Worm (Caenorhabditis elegans) whole organism, early embryonic: Measurements from ENCODE around the gene col-166.

Experiments used
- ama-1 ChIP-seq: fragments of 150-350 bp; optimal IDR thresholded peaks from 2 replicates; lab custom pipeline; 2014
- ceh-13 ChIP-seq: fragments of 200-800 bp; sonication (Bioruptor generic); optimal IDR thresholded peaks from 2 replicates; lab custom pipeline; 2018; ENCODE audit warnings: mild to moderate bottlenecking, missing genetic modification characterization, missing compliant biosample characterization
- ceh-36 ChIP-seq: sonication (generic microtip); optimal IDR thresholded peaks from 2 replicates; lab custom pipeline; 2016; ENCODE audit warnings: missing genetic modification characterization, inconsistent platforms, missing compliant biosample characterization
- flt-1 ChIP-seq: fragments of 200-800 bp; sonication (Bioruptor generic); IDR thresholded peaks from 2 replicates; pipeline ENCODE4 v1.3.6; 2022; ENCODE audit warnings: missing genetic modification characterization, missing compliant biosample characterization

DNA sequence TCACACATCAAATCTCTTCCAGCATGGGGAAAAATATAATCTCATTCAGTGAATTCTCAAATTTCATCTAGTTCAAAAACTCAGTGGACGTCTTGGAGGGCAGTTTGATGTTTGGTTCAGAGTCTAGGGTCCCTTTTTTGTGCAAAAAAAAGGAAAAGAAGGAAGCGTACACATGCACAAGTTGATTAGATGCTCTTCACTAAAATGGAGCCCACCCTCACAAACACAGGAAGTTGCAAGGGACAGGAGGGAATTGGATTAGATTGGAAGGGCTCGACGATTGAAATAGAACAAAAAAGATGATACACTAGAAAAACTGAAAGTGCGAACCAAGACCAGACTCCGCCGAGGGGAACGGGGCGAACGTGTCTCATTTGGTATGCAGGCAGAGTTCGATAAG lies 28.9 kb upstream of the col-166 start:
- TF ChIP-seq ama-1 (lab: Kevin White, UChicago) (no peak), flt-1 (no peak), ceh-36 (tag; lab: Kevin White, UChicago) (no peak), ceh-13 (GFP tag; lab: Kevin White, UChicago) (no peak)
